Worm (Caenorhabditis elegans): ENCODE data around the gene F59C12.4.

F59C12.4 gene

ce11 chrX:16597791-16598190, 4.6 kb downstream of the F59C12.4 start:
- TF ChIP-seq attf-5 (GFP tag; optimal IDR thresholded peaks at IDR 0.05), result no peak
- no peak for TF ChIP-seq Y79H2A.3 (GFP tag; conservative IDR thresholded peaks at IDR 0.05)
- no peak for TF ChIP-seq B0019.2 (GFP tag; conservative IDR thresholded peaks at IDR 0.05)
- TF ChIP-seq C17E4.6 (GFP tag; IDR thresholded peaks at IDR 0.05), result no peak
- TF ChIP-seq F37B4.10 (GFP tag; IDR thresholded peaks at IDR 0.05), result no peak
- no peak for TF ChIP-seq F49E8.2 (tag; optimal IDR thresholded peaks at IDR 0.05; ENCODE audit: insufficient read depth)
- no peak for TF ChIP-seq snpc-3.4 (tag; optimal IDR thresholded peaks at IDR 0.05)
- TF ChIP-seq unc-62 (GFP tag; optimal IDR thresholded peaks at IDR 0.05), result no peak
- no peak for TF ChIP-seq bed-2 (GFP tag; IDR thresholded peaks at IDR 0.05)
- TF ChIP-seq him-1 (tag; optimal IDR thresholded peaks at IDR 0.05), result no peak

- TF ChIP-seq lsy-27 (tag; optimal IDR thresholded peaks at IDR 0.05; ENCODE audit: borderline replicate concordance, insufficient read depth) (no peak), sptf-2 (GFP tag; optimal IDR thresholded peaks at IDR 0.05) (no peak)
Observed at ce11 chrX:16596972-16597371, 5.5 kb downstream of the F59C12.4 start.

- TF ChIP-seq F57C9.4 (tag; optimal IDR thresholded peaks at IDR 0.05) (no peak), ceh-58 (GFP tag; IDR thresholded peaks at IDR 0.05) (no peak), cebp-1 (GFP tag; IDR thresholded peaks at IDR 0.05) (no peak), cebp-1 (tag; optimal IDR thresholded peaks at IDR 0.05) (no peak), cebp-2 (GFP tag; IDR thresholded peaks at IDR 0.05) (no peak), Y79H2A.3 (GFP tag; conservative IDR thresholded peaks at IDR 0.05) (no peak)
Observed at ce11 chrX:16595522-16596282, 6.7 kb downstream of the F59C12.4 start.

ce11 chrX:16594931-16595330, 7.5 kb downstream of the F59C12.4 start, which contains the start of gene cdh-9:
Gene cdh-9, plus strand, starts transcription at chrX:16595231.
- no peak for TF ChIP-seq bed-2 (GFP tag; IDR thresholded peaks at IDR 0.05)
- TF ChIP-seq let-526 (GFP tag; IDR thresholded peaks at IDR 0.05), result no peak
- TF ChIP-seq dox-1 (GFP tag; IDR thresholded peaks at IDR 0.05), result no peak
- no peak for TF ChIP-seq K12H6.12 (tag; optimal IDR thresholded peaks at IDR 0.05)
- no peak for TF ChIP-seq lir-1 (GFP tag; conservative IDR thresholded peaks at IDR 0.05)
- TF ChIP-seq zfh-2 (GFP tag; conservative IDR thresholded peaks at IDR 0.05), result no peak; the same call in 1 of the 2 replicates
- no peak for TF ChIP-seq mel-28 (tag; optimal IDR thresholded peaks at IDR 0.05; ENCODE audit: borderline replicate concordance)
- no peak for TF ChIP-seq snpc-3.4 (tag; optimal IDR thresholded peaks at IDR 0.05)
- TF ChIP-seq B0035.1 (tag; optimal IDR thresholded peaks at IDR 0.05), result no peak
- TF ChIP-seq mcd-1 (GFP tag; IDR thresholded peaks at IDR 0.05), result no peak
- no peak for TF ChIP-seq D2030.7 (GFP tag; IDR thresholded peaks at IDR 0.05)
- TF ChIP-seq F33H1.4 (GFP tag; IDR thresholded peaks at IDR 0.05), result no peak
- no peak for TF ChIP-seq hrde-1 (tag; optimal IDR thresholded peaks at IDR 0.05; ENCODE audit: borderline replicate concordance)
- TF ChIP-seq nhr-179 (tag; optimal IDR thresholded peaks at IDR 0.05), result no peak
- no peak for TF ChIP-seq T26A5.8 (tag; optimal IDR thresholded peaks at IDR 0.05)

ce11 chrX:16591533-16591932, 10.9 kb downstream of the F59C12.4 start:
- TF ChIP-seq let-526 (GFP tag; IDR thresholded peaks at IDR 0.05) (no peak), egrh-3 (GFP tag; IDR thresholded peaks at IDR 0.05) (peak; percentile 52; the same call in 1 of the 2 replicates), zfh-2 (GFP tag; conservative IDR thresholded peaks at IDR 0.05) (peak; percentile 88)
